Fruit fly (Drosophila melanogaster) whole organism, wandering third instar larva: ENCODE results near the gene ksh.
A peak's percentile ranks its signal among the peaks of the same experiment; 100 is the strongest.

Source experiments
- CG32264 ChIP-seq: fragments of 200-800 bp; sonication (Bioruptor generic); optimal IDR thresholded peaks from 2 replicates; lab custom pipeline; 2016; ENCODE audit warnings: missing biosample characterization, missing genetic modification characterization
- CrebA ChIP-seq: fragments of 200-800 bp; sonication (Bioruptor generic); optimal IDR thresholded peaks from 2 replicates; lab custom pipeline; 2016; ENCODE audit warnings: missing biosample characterization, mild to moderate bottlenecking, missing genetic modification characterization, borderline replicate concordance
- Dif ChIP-seq: fragments of 200-275, 200-300 bp; sonication (Bioruptor generic); optimal IDR thresholded peaks from 2 replicates; lab custom pipeline; 2018; ENCODE audit warnings: missing biosample characterization, missing genetic modification characterization; ENCODE audit not compliant: partially characterized antibody
- GATAd ChIP-seq: sonication (Bioruptor generic); optimal IDR thresholded peaks from 2 replicates; lab custom pipeline; 2016; ENCODE audit warnings: missing biosample characterization, missing genetic modification characterization
- HLH106 ChIP-seq: fragments of 200-800 bp; optimal IDR thresholded peaks from 3 replicates; lab custom pipeline; 2019; ENCODE audit warnings: missing biosample characterization, mild to moderate bottlenecking, missing genetic modification characterization, moderate library complexity
- Hnf4 ChIP-seq: fragments of 200-800 bp; sonication (Bioruptor generic); optimal IDR thresholded peaks from 2 replicates; lab custom pipeline; 2016; ENCODE audit warnings: missing biosample characterization, mild to moderate bottlenecking, missing genetic modification characterization
- Hr78 ChIP-seq: fragments of >200 bp; optimal IDR thresholded peaks from 2 replicates; lab custom pipeline; 2017; ENCODE audit warnings: missing biosample characterization, missing genetic modification characterization
- Mio ChIP-seq: sonication (Bioruptor generic); optimal IDR thresholded peaks from 2 replicates; lab custom pipeline; 2016; ENCODE audit warnings: missing biosample characterization, missing genetic modification characterization
- Myc ChIP-seq: fragments of >200 bp; optimal IDR thresholded peaks from 2 replicates; lab custom pipeline; 2017
- N ChIP-seq: fragments of >200 bp; optimal IDR thresholded peaks from 2 replicates; lab custom pipeline; 2018; ENCODE audit warnings: missing biosample characterization, missing external identifiers, missing genetic modification characterization
- OdsH ChIP-seq: fragments of 200-800 bp; sonication (Bioruptor generic); optimal IDR thresholded peaks from 2 replicates; lab custom pipeline; 2016; ENCODE audit warnings: missing biosample characterization, mild to moderate bottlenecking, missing genetic modification characterization
- Rel ChIP-seq, 2 experiments: fragments of 200-800 bp; sonication (Bioruptor generic) in 1 of 2; optimal IDR thresholded peaks; 2 replicates in 1 of 2; 3 replicates in 1 of 2; lab custom pipeline; 2016 to 2019; ENCODE audit warnings: mild to moderate bottlenecking in 2 of 2, missing biosample characterization in 2 of 2, missing genetic modification characterization in 2 of 2, moderate library complexity in 1 of 2
- Sp1 ChIP-seq: fragments of 200-800 bp; sonication (Bioruptor generic); optimal IDR thresholded peaks from 3 replicates; lab custom pipeline; 2019; ENCODE audit warnings: missing biosample characterization, mild to moderate bottlenecking, missing genetic modification characterization, moderate library complexity
- br ChIP-seq: fragments of 200-800 bp; sonication (Bioruptor generic); optimal IDR thresholded peaks from 2 replicates; lab custom pipeline; 2016; ENCODE audit warnings: missing biosample characterization, missing genetic modification characterization
- dl ChIP-seq, 2 experiments: fragments of 175-275, 200-275 bp in 1 of 2; fragments of 200-275 bp in 1 of 2; sonication (Bioruptor generic); optimal IDR thresholded peaks; lab custom pipeline; 2018; ENCODE audit warnings: mild to moderate bottlenecking in 2 of 2, missing biosample characterization in 2 of 2, missing genetic modification characterization in 2 of 2, moderate library complexity in 2 of 2; ENCODE audit not compliant: partially characterized antibody in 2 of 2, insufficient read depth in 1 of 2
- ey ChIP-seq: fragments of 200-800 bp; sonication (Bioruptor generic); optimal IDR thresholded peaks from 2 replicates; lab custom pipeline; 2016; ENCODE audit warnings: missing biosample characterization, missing genetic modification characterization
- foxo ChIP-seq, 2 experiments: fragments of 200-800 bp; sonication (Bioruptor generic); optimal IDR thresholded peaks; 2 replicates in 1 of 2; 3 replicates in 1 of 2; lab custom pipeline; 2016 to 2017; ENCODE audit warnings: missing biosample characterization in 2 of 2, missing genetic modification characterization in 2 of 2
- fru ChIP-seq: fragments of 200-800 bp; sonication (Bioruptor generic); optimal IDR thresholded peaks from 3 replicates; lab custom pipeline; 2016; ENCODE audit warnings: missing biosample characterization, mild to moderate bottlenecking, missing genetic modification characterization
- h ChIP-seq: fragments of 200-800 bp; sonication (Bioruptor generic); optimal IDR thresholded peaks from 3 replicates; lab custom pipeline; 2016; ENCODE audit warnings: missing biosample characterization, mild to moderate bottlenecking, missing genetic modification characterization
- jim ChIP-seq: fragments of 175-275, 200-325 bp; sonication (Bioruptor generic); optimal IDR thresholded peaks from 2 replicates; lab custom pipeline; 2016; ENCODE audit warnings: missing biosample characterization, mild to moderate bottlenecking, missing genetic modification characterization
- psq ChIP-seq: fragments of 200-800 bp; sonication (Bioruptor generic); optimal IDR thresholded peaks from 3 replicates; lab custom pipeline; 2017; ENCODE audit warnings: missing biosample characterization, mild to moderate bottlenecking, missing genetic modification characterization, moderate library complexity
- rgr ChIP-seq: fragments of 200-800 bp; sonication (Bioruptor generic); optimal IDR thresholded peaks from 3 replicates; lab custom pipeline; 2016; ENCODE audit warnings: missing biosample characterization, mild to moderate bottlenecking, missing genetic modification characterization
- sage ChIP-seq: fragments of 200-800 bp; sonication (Bioruptor generic); optimal IDR thresholded peaks from 2 replicates; lab custom pipeline; 2016; ENCODE audit warnings: missing biosample characterization, mild to moderate bottlenecking, missing genetic modification characterization
- sv ChIP-seq: fragments of 200-800 bp; sonication (Bioruptor generic); optimal IDR thresholded peaks from 3 replicates; lab custom pipeline; 2016; ENCODE audit warnings: missing biosample characterization, missing genetic modification characterization
- tai ChIP-seq: sonication (Bioruptor generic); optimal IDR thresholded peaks from 2 replicates; lab custom pipeline; 2016; ENCODE audit warnings: missing biosample characterization, missing genetic modification characterization
- usp ChIP-seq: fragments of >200 bp; optimal IDR thresholded peaks from 2 replicates; lab custom pipeline; 2017; ENCODE audit warnings: missing biosample characterization, missing genetic modification characterization
- woc ChIP-seq: sonication (Bioruptor generic); optimal IDR thresholded peaks from 2 replicates; lab custom pipeline; 2016; ENCODE audit warnings: missing biosample characterization, mild to moderate bottlenecking, missing genetic modification characterization

ksh gene

dm6 chrX:19505334-19506185 lies 10.8 kb upstream of the ksh start:
- peak; percentile 22 for TF ChIP-seq sv (GFP tag; lab: Kevin White, UChicago)
- peak; percentile 46 for TF ChIP-seq fru (GFP tag; lab: Kevin White, UChicago)
- peak; percentile 29 for TF ChIP-seq ey (GFP tag; lab: Kevin White, UChicago)
- peak; percentile 4 for TF ChIP-seq OdsH
- peak; percentile 37 for TF ChIP-seq rgr
- TF ChIP-seq Hr78, result no peak
- no peak for TF ChIP-seq GATAd
- peak; percentile 12 for TF ChIP-seq br (GFP tag; lab: Kevin White, UChicago)
- peak; percentile 93 for TF ChIP-seq psq (GFP tag; lab: Kevin White, UChicago)
- peak; percentile 39 for TF ChIP-seq h
- peak in 1 of 2 experiments; percentile 51 for TF ChIP-seq foxo (GFP tag; optimal IDR thresholded peaks at IDR 0.05; lab: Kevin White, UChicago)
- no peak for TF ChIP-seq HLH106
- TF ChIP-seq Rel (GFP tag; optimal IDR thresholded peaks at IDR 0.05; lab: Kevin White, UChicago), result no peak
- peak; percentile 77 for TF ChIP-seq Rel (tag; optimal IDR thresholded peaks at IDR 0.05; lab: Kevin White, UChicago)

- TF ChIP-seq Hr78, result no peak
- TF ChIP-seq sage (GFP tag; lab: Kevin White, UChicago), result no peak
- no peak for TF ChIP-seq Myc
- no peak for TF ChIP-seq tai (GFP tag; lab: Kevin White, UChicago)
- no peak for TF ChIP-seq CrebA (GFP tag; lab: Kevin White, UChicago)
- no peak for TF ChIP-seq fru (GFP tag; lab: Kevin White, UChicago)
- TF ChIP-seq usp (GFP tag; lab: Kevin White, UChicago), result no peak
- no peak for TF ChIP-seq ey (GFP tag; lab: Kevin White, UChicago)
- no peak for TF ChIP-seq GATAd
- TF ChIP-seq N, result no peak
- TF ChIP-seq h, result no peak
- TF ChIP-seq Dif (GFP tag; lab: Kevin White, UChicago), result no peak
- TF ChIP-seq jim, result no peak
- TF ChIP-seq Mio (GFP tag; lab: Kevin White, UChicago), result no peak
- no peak for TF ChIP-seq Hnf4 (GFP tag; lab: Kevin White, UChicago)
- TF ChIP-seq HLH106, result no peak
Measured at dm6 chrX:19504170-19504765, 9.5 kb upstream of the ksh start.

- TF ChIP-seq br (GFP tag; lab: Kevin White, UChicago), result peak; percentile 3
- TF ChIP-seq h, result peak; percentile 41
- no peak for TF ChIP-seq Rel (GFP tag; optimal IDR thresholded peaks at IDR 0.05; lab: Kevin White, UChicago)
- TF ChIP-seq Rel (tag; optimal IDR thresholded peaks at IDR 0.05; lab: Kevin White, UChicago), result peak; percentile 86
- TF ChIP-seq Hnf4 (GFP tag; lab: Kevin White, UChicago), result no peak
- TF ChIP-seq, all 38 proteins: peak for 3
Measured at dm6 chrX:19501274-19501673, 6.5 kb upstream of the ksh start.

- TF ChIP-seq Rel (GFP tag; optimal IDR thresholded peaks at IDR 0.05; lab: Kevin White, UChicago) (no peak), Rel (tag; optimal IDR thresholded peaks at IDR 0.05; lab: Kevin White, UChicago) (peak; percentile 56), CG32264 (no peak)
Measured at dm6 chrX:19498755-19499321, 4.0 kb upstream of the ksh start.

dm6 chrX:19497782-19498440 lies 3.1 kb upstream of the ksh start:
- TF ChIP-seq Dif (GFP tag; lab: Kevin White, UChicago) (peak; percentile 14), CrebA (GFP tag; lab: Kevin White, UChicago) (no peak), woc (GFP tag; lab: Kevin White, UChicago) (peak; percentile 2), br (GFP tag; lab: Kevin White, UChicago) (peak; percentile 41), foxo (GFP tag; optimal IDR thresholded peaks at IDR 0.05; lab: Kevin White, UChicago) (peak in 1 of 2 experiments; percentile 23), ey (GFP tag; lab: Kevin White, UChicago) (no peak), GATAd (no peak), Sp1 (peak; percentile 33), sage (GFP tag; lab: Kevin White, UChicago) (no peak), h (peak; percentile 98), dl (GFP tag; optimal IDR thresholded peaks at IDR 0.05; lab: Kevin White, UChicago; ENCODE audit: insufficient read depth in 1 of 2, partially characterized antibody in 2 of 2) (peak in 1 of 2 experiments; percentile 38), jim (peak; percentile 51), Rel (GFP tag; optimal IDR thresholded peaks at IDR 0.05; lab: Kevin White, UChicago) (no peak), Rel (tag; optimal IDR thresholded peaks at IDR 0.05; lab: Kevin White, UChicago) (peak; percentile 96), rgr (peak; percentile 57)
